Worm (Caenorhabditis elegans) whole organism, L3 larva: ENCODE results near the gene nmur-1.

Experiments used
- ama-1 ChIP-seq: fragments of 150-350 bp; optimal IDR thresholded peaks from 2 replicates; lab custom pipeline; 2018
- elt-2 ChIP-seq: sonication (generic microtip); optimal IDR thresholded peaks from 2 replicates; lab custom pipeline; 2016; ENCODE audit warnings: missing genetic modification reagents, mild to moderate bottlenecking, missing genetic modification characterization, missing compliant biosample characterization
- fos-1 ChIP-seq: fragments of 150-350 bp; optimal IDR thresholded peaks from 2 replicates; lab custom pipeline; 2014; ENCODE audit warnings: missing biosample characterization, missing genetic modification characterization
- tbx-2 ChIP-seq: sonication (generic microtip); optimal IDR thresholded peaks from 2 replicates; lab custom pipeline; 2016; ENCODE audit warnings: mild to moderate bottlenecking, missing genetic modification characterization, missing compliant biosample characterization
- zag-1 ChIP-seq: fragments of 150-350 bp; optimal IDR thresholded peaks from 2 replicates; lab custom pipeline; 2014; ENCODE audit warnings: missing biosample characterization, missing genetic modification characterization
- ztf-11 ChIP-seq: fragments of 150-350 bp; optimal IDR thresholded peaks from 2 replicates; lab custom pipeline; 2014; ENCODE audit warnings: missing biosample characterization, missing genetic modification characterization

- no peak for TF ChIP-seq zag-1 (tag; lab: Kevin White, UChicago)
- TF ChIP-seq elt-2 (tag; lab: Kevin White, UChicago) = no peak
- TF ChIP-seq tbx-2 = no peak
- no peak for TF ChIP-seq ama-1 (lab: Kevin White, UChicago)
- no peak for TF ChIP-seq ztf-11 (tag; lab: Kevin White, UChicago)
- TF ChIP-seq fos-1 (tag; lab: Kevin White, UChicago) = no peak
Measured at ce11 chrX:9015420-9015819, 34.6 kb downstream of the nmur-1 start, which contains the start of gene T25B6.4.
